Worm (Caenorhabditis elegans): ENCODE results near the gene clc-10.

DNA sequence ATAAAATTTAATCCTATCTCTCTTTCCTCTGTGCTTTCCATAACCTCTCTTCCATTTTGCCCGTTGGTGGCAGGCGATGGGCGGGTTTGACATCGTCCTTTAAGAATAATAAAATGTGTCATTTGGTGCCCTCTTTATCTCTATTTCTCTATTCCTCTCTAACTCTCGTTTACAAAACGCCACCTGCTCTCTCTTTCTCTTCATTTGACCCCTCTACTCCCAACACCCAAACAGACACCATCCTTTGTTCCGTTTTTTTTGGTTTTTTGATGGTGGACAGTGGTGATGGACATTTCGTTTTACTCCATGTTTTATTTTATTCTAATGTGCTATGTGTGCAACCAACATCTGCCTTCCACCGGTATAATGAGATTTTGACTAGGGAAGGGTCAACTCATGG lies 22.0 kb downstream of the clc-10 start:
- no peak for TF ChIP-seq ztf-11 (tag; optimal IDR thresholded peaks at IDR 0.05)
- TF ChIP-seq lin-13 (tag; optimal IDR thresholded peaks at IDR 0.05) = no peak
- no peak for TF ChIP-seq pha-4 (tag; optimal IDR thresholded peaks at IDR 0.05)
- no peak for TF ChIP-seq snpc-4 (tag; optimal IDR thresholded peaks at IDR 0.05)
- TF ChIP-seq drap-1 (GFP tag; optimal IDR thresholded peaks at IDR 0.05) = no peak
- no peak for TF ChIP-seq lsy-2 (tag; optimal IDR thresholded peaks at IDR 0.05)
- TF ChIP-seq M03D4.4 (tag; optimal IDR thresholded peaks at IDR 0.05) = peak; percentile 41
- TF ChIP-seq mls-2 (tag; optimal IDR thresholded peaks at IDR 0.05) = no peak
- TF ChIP-seq unc-62 (GFP tag; optimal IDR thresholded peaks at IDR 0.05) = peak; percentile 68

Measured in whole organism, mixed stage, embryonic.